Fruit fly (Drosophila melanogaster): ENCODE measurements around the gene CCT6.
A peak's percentile ranks its signal among the peaks of the same experiment; 100 is the strongest.

CCT6 gene

dm6 chrX:15703720-15704206 is 42.7 kb upstream of the CCT6 start, which contains the start of the genes Pis and Hap40 (continued):
- no peak for TF ChIP-seq Bgb (GFP tag; IDR thresholded peaks at IDR 0.05; ENCODE audit: partially characterized antibody)
- peak; percentile 64 for TF ChIP-seq Oli (tag; optimal IDR thresholded peaks at IDR 0.05)
- TF ChIP-seq CG15073 (GFP tag; optimal IDR thresholded peaks at IDR 0.05): no peak
- TF ChIP-seq Sin3A (optimal IDR thresholded peaks at IDR 0.05): peak; percentile 98
- peak; percentile 72 for TF ChIP-seq NfI (GFP tag; optimal IDR thresholded peaks at IDR 0.05)
- no peak for TF ChIP-seq Scr (GFP tag; IDR thresholded peaks at IDR 0.05; ENCODE audit: partially characterized antibody)
- TF ChIP-seq gcm (GFP tag; optimal IDR thresholded peaks at IDR 0.05): peak; percentile 18
- TF ChIP-seq tx (GFP tag; optimal IDR thresholded peaks at IDR 0.05): peak; percentile 43
- TF ChIP-seq Trl (optimal IDR thresholded peaks at IDR 0.05): no peak
- no peak for TF ChIP-seq Trl (GFP tag; optimal IDR thresholded peaks at IDR 0.05)
- no peak for TF ChIP-seq lab (GFP tag; optimal IDR thresholded peaks at IDR 0.05)
- peak; percentile 78 for TF ChIP-seq Lhr (GFP tag; optimal IDR thresholded peaks at IDR 0.05)
- TF ChIP-seq toy (GFP tag; IDR thresholded peaks at IDR 0.05): no peak
- peak; percentile 32 for TF ChIP-seq CG15011 (GFP tag; optimal IDR thresholded peaks at IDR 0.05)
- TF ChIP-seq D19A (tag; optimal IDR thresholded peaks at IDR 0.05): peak; percentile 51
- peak; percentile 71 for TF ChIP-seq CG12155 (GFP tag; optimal IDR thresholded peaks at IDR 0.05)
- TF ChIP-seq dysf (GFP tag; IDR thresholded peaks at IDR 0.05): peak; percentile 84
- TF ChIP-seq CG8359 (GFP tag; optimal IDR thresholded peaks at IDR 0.05; ENCODE audit: borderline replicate concordance): no peak
- no peak for TF ChIP-seq ab (GFP tag; optimal IDR thresholded peaks at IDR 0.05)
- no peak for TF ChIP-seq CG4707 (GFP tag; optimal IDR thresholded peaks at IDR 0.05)
- peak; percentile 72 for TF ChIP-seq CG1602 (GFP tag; optimal IDR thresholded peaks at IDR 0.05)
- TF ChIP-seq Hmr (GFP tag; optimal IDR thresholded peaks at IDR 0.05): no peak
- TF ChIP-seq CG3065 (GFP tag; optimal IDR thresholded peaks at IDR 0.05): peak; percentile 17
- peak; percentile 49 for TF ChIP-seq pum (GFP tag; optimal IDR thresholded peaks at IDR 0.05)
- no peak for TF ChIP-seq disco-r (GFP tag; optimal IDR thresholded peaks at IDR 0.05)
- TF ChIP-seq tll (GFP tag; optimal IDR thresholded peaks at IDR 0.05): peak in 1 of 2 experiments; percentile 87
- TF ChIP-seq Awh (GFP tag; IDR thresholded peaks at IDR 0.05): no peak
- TF ChIP-seq Dip3 (GFP tag; optimal IDR thresholded peaks at IDR 0.05): peak; percentile 45
- peak; percentile 37 for TF ChIP-seq E2f2 (GFP tag; IDR thresholded peaks at IDR 0.05)
- no peak for TF ChIP-seq bbx (GFP tag; IDR thresholded peaks at IDR 0.05; ENCODE audit: partially characterized antibody)
- peak; percentile 10 for TF ChIP-seq NC2β (GFP tag; optimal IDR thresholded peaks at IDR 0.05)
- no peak for TF ChIP-seq bowl (GFP tag; IDR thresholded peaks at IDR 0.05)
- peak in 1 of 2 experiments; percentile 27 for TF ChIP-seq Eip74EF (GFP tag; optimal IDR thresholded peaks at IDR 0.05)
- TF ChIP-seq stwl (tag; optimal IDR thresholded peaks at IDR 0.05): peak; percentile 35
- peak; percentile 69 for TF ChIP-seq CG3995 (GFP tag; optimal IDR thresholded peaks at IDR 0.05)
- TF ChIP-seq nerfin-1 (tag; optimal IDR thresholded peaks at IDR 0.05): peak; percentile 54
- peak; percentile 56 for TF ChIP-seq CG7786 (GFP tag; optimal IDR thresholded peaks at IDR 0.05)
- TF ChIP-seq Stat92E (GFP tag; optimal IDR thresholded peaks at IDR 0.05): no peak
- peak in 1 of 2 experiments; percentile 13 for TF ChIP-seq Dfd (GFP tag; optimal IDR thresholded peaks at IDR 0.05)
- no peak for TF ChIP-seq HLH4C (GFP tag; IDR thresholded peaks at IDR 0.05; ENCODE audit: partially characterized antibody)
- TF ChIP-seq CG14441 (GFP tag; IDR thresholded peaks at IDR 0.05): peak; percentile 74
- TF ChIP-seq CG10209 (GFP tag; optimal IDR thresholded peaks at IDR 0.05): peak; percentile 61
- peak; percentile 49; the same call in 1 of the 2 replicates for TF ChIP-seq HLH3B (GFP tag; IDR thresholded peaks at IDR 0.05)
- TF ChIP-seq CG17802 (tag; optimal IDR thresholded peaks at IDR 0.05): peak; percentile 77
- peak; percentile 57; the same call in 1 of the 2 replicates for TF ChIP-seq ttk (GFP tag; IDR thresholded peaks at IDR 0.05)
- TF ChIP-seq cg (GFP tag; optimal IDR thresholded peaks at IDR 0.05): no peak
- no peak for TF ChIP-seq sr (GFP tag; IDR thresholded peaks at IDR 0.05)
- peak; percentile 35 for TF ChIP-seq bab2 (GFP tag; optimal IDR thresholded peaks at IDR 0.05)
- TF ChIP-seq CG10462 (GFP tag; optimal IDR thresholded peaks at IDR 0.05): peak; percentile 27
- TF ChIP-seq dmrt11E (tag; optimal IDR thresholded peaks at IDR 0.05): peak; percentile 76

Data from whole organism, embryonic.